Fruit fly (Drosophila melanogaster) whole organism, pupa: ENCODE measurements around the gene CG45045.
A peak's percentile ranks its signal among the peaks of the same experiment; 100 is the strongest.

Experiments used
- CG10348 ChIP-seq: fragments of 200-800 bp; sonication (Bioruptor generic); IDR thresholded peaks from 2 replicates; pipeline ENCODE4 v1.3.6; 2022; ENCODE audit warnings: missing biosample characterization, missing genetic modification characterization
- CG12605 ChIP-seq: fragments of 200-800 bp; sonication (Bioruptor generic); IDR thresholded peaks from 2 replicates; pipeline ENCODE4 v1.3.6; 2022; ENCODE audit warnings: missing biosample characterization, missing genetic modification characterization
- CG13204 ChIP-seq: fragments of 200-800 bp; sonication (Bioruptor generic); optimal IDR thresholded peaks from 2 replicates; lab custom pipeline; 2018; ENCODE audit warnings: missing biosample characterization, mild to moderate bottlenecking, missing genetic modification characterization, moderate library complexity
- CG14655 ChIP-seq: fragments of 200-800 bp; sonication (Bioruptor generic); optimal IDR thresholded peaks from 3 replicates; lab custom pipeline; 2017; ENCODE audit warnings: mild to moderate bottlenecking, missing biosample characterization, missing genetic modification reagents, missing genetic modification characterization
- CG15710 ChIP-seq: fragments of 200-800 bp; sonication (Bioruptor generic); optimal IDR thresholded peaks from 2 replicates; lab custom pipeline; 2018; ENCODE audit warnings: missing biosample characterization, mild to moderate bottlenecking, missing genetic modification characterization, moderate library complexity
- CG17806 ChIP-seq: fragments of 200-800 bp; sonication (Bioruptor generic); optimal IDR thresholded peaks from 2 replicates; lab custom pipeline; 2018; ENCODE audit warnings: missing biosample characterization, mild to moderate bottlenecking, missing genetic modification characterization, moderate library complexity
- CG32121 ChIP-seq: fragments of 200-800 bp; sonication (Bioruptor generic); IDR thresholded peaks from 2 replicates; pipeline ENCODE4 v1.3.6; 2022; ENCODE audit warnings: missing biosample characterization, missing genetic modification characterization
- CG34367 ChIP-seq: fragments of 200-800 bp; sonication (Bioruptor generic); optimal IDR thresholded peaks from 2 replicates; lab custom pipeline; 2018; ENCODE audit warnings: missing biosample characterization, mild to moderate bottlenecking, missing genetic modification characterization
- CG4496 ChIP-seq: fragments of 200-800 bp; sonication (Bioruptor generic); IDR thresholded peaks from 3 replicates; pipeline ENCODE4 v1.3.6; 2022; ENCODE audit warnings: missing biosample characterization, missing genetic modification characterization
- CG8159 ChIP-seq: fragments of 200-800 bp; sonication (Bioruptor generic); optimal IDR thresholded peaks from 3 replicates; lab custom pipeline; 2018; ENCODE audit warnings: missing biosample characterization, mild to moderate bottlenecking, missing genetic modification characterization, moderate library complexity
- CG8301 ChIP-seq: fragments of 200-800 bp; sonication (Bioruptor generic); optimal IDR thresholded peaks from 2 replicates; lab custom pipeline; 2018; ENCODE audit warnings: missing biosample characterization, mild to moderate bottlenecking, missing genetic modification characterization
- CG9948 ChIP-seq: fragments of 200-800 bp; sonication (Bioruptor generic); optimal IDR thresholded peaks from 2 replicates; lab custom pipeline; 2018; ENCODE audit warnings: missing biosample characterization, mild to moderate bottlenecking, missing genetic modification characterization, moderate library complexity
- D1 ChIP-seq: fragments of 200-800 bp; sonication (Bioruptor generic); optimal IDR thresholded peaks from 2 replicates; lab custom pipeline; 2018; ENCODE audit warnings: missing biosample characterization, mild to moderate bottlenecking, missing genetic modification characterization, moderate library complexity
- EcR ChIP-seq: fragments of 200-800 bp; sonication (Bioruptor generic); optimal IDR thresholded peaks from 3 replicates; lab custom pipeline; 2019; ENCODE audit warnings: missing biosample characterization, missing genetic modification characterization, mild to moderate bottlenecking, moderate library complexity, missing genetic modification reagents
- Ets98B ChIP-seq: fragments of 200-800 bp; sonication (Bioruptor generic); IDR thresholded peaks from 2 replicates; pipeline ENCODE4 v1.3.6; 2022; ENCODE audit warnings: missing biosample characterization, missing genetic modification characterization
- Pif1A ChIP-seq: fragments of 200-800 bp; sonication (Bioruptor generic); optimal IDR thresholded peaks from 3 replicates; lab custom pipeline; 2016; ENCODE audit warnings: missing biosample characterization, missing genetic modification characterization
- Pif1B ChIP-seq: fragments of 200-800 bp; sonication (Bioruptor generic); optimal IDR thresholded peaks from 3 replicates; lab custom pipeline; 2016; ENCODE audit warnings: missing biosample characterization, missing genetic modification characterization
- Snoo ChIP-seq: fragments of 200-800 bp; sonication (Bioruptor generic); optimal IDR thresholded peaks from 3 replicates; lab custom pipeline; 2017; ENCODE audit warnings: missing biosample characterization, mild to moderate bottlenecking, missing genetic modification characterization, inconsistent platforms
- fd96Ca ChIP-seq: fragments of 200-800 bp; sonication (Bioruptor generic); IDR thresholded peaks from 3 replicates; pipeline ENCODE4 v1.3.6; 2022; ENCODE audit warnings: missing biosample characterization, missing genetic modification characterization
- gl ChIP-seq: fragments of 200-800 bp; sonication (Bioruptor generic); optimal IDR thresholded peaks from 2 replicates; lab custom pipeline; 2018; ENCODE audit warnings: missing biosample characterization, mild to moderate bottlenecking, missing genetic modification characterization
- rn ChIP-seq: fragments of 200-800 bp; sonication (Bioruptor generic); IDR thresholded peaks from 2 replicates; pipeline ENCODE4 v1.3.6; 2022; ENCODE audit warnings: missing biosample characterization, missing genetic modification characterization

CG45045 gene

dm6 chr3R:17679368-17679997, 12.1 kb downstream of the CG45045 start:
- TF ChIP-seq Ets98B (peak; percentile 58), rn (GFP tag; lab: Robert Waterston, UW) (peak; percentile 45; the same call in 1 of the 2 replicates), CG14655 (GFP tag; lab: Kevin White, UChicago) (peak; percentile 96), CG8159 (tag; lab: Kevin White, UChicago) (peak; percentile 87), gl (tag; lab: Kevin White, UChicago) (peak; percentile 26), CG15710 (peak; percentile 87), CG34367 (tag; lab: Kevin White, UChicago) (peak; percentile 79), CG12605 (peak; percentile 52), Snoo (tag; lab: Kevin White, UChicago) (peak; percentile 89), CG13204 (GFP tag; lab: Kevin White, UChicago) (no peak), Pif1B (GFP tag; lab: Kevin White, UChicago) (peak; percentile 86), CG8301 (peak; percentile 94), CG9948 (tag; lab: Kevin White, UChicago) (peak; percentile 89), fd96Ca (no peak), CG4496 (GFP tag; lab: Robert Waterston, UW) (peak; percentile 82), Pif1A (GFP tag; lab: Kevin White, UChicago) (no peak), CG10348 (GFP tag; lab: Robert Waterston, UW) (no peak), EcR (GFP tag; lab: Kevin White, UChicago) (peak; percentile 11), CG32121 (GFP tag; lab: Robert Waterston, UW) (peak; percentile 82), D1 (tag; lab: Kevin White, UChicago) (peak; percentile 85), CG17806 (peak; percentile 84)

dm6 chr3R:17680268-17680638, 12.9 kb downstream of the CG45045 start:
- TF ChIP-seq CG10348 (GFP tag; lab: Robert Waterston, UW) = no peak
- no peak for TF ChIP-seq Ets98B
- peak; percentile 92 for TF ChIP-seq EcR (GFP tag; lab: Kevin White, UChicago)
- TF ChIP-seq CG4496 (GFP tag; lab: Robert Waterston, UW) = no peak
- no peak for TF ChIP-seq gl (tag; lab: Kevin White, UChicago)
- peak; percentile 16 for TF ChIP-seq CG13204 (GFP tag; lab: Kevin White, UChicago)
- no peak for TF ChIP-seq rn (GFP tag; lab: Robert Waterston, UW)
- no peak for TF ChIP-seq fd96Ca
- TF ChIP-seq Snoo (tag; lab: Kevin White, UChicago) = no peak
- TF ChIP-seq Pif1A (GFP tag; lab: Kevin White, UChicago) = no peak

- no peak for TF ChIP-seq D1 (tag; lab: Kevin White, UChicago)
- TF ChIP-seq CG13204 (GFP tag; lab: Kevin White, UChicago) = no peak
- peak; percentile 33 for TF ChIP-seq EcR (GFP tag; lab: Kevin White, UChicago)
- peak; percentile 0 for TF ChIP-seq CG34367 (tag; lab: Kevin White, UChicago)
- TF ChIP-seq CG8159 (tag; lab: Kevin White, UChicago) = no peak
- no peak for TF ChIP-seq rn (GFP tag; lab: Robert Waterston, UW)
- TF ChIP-seq CG10348 (GFP tag; lab: Robert Waterston, UW) = no peak
- peak; percentile 45 for TF ChIP-seq CG8301
- peak; percentile 58 for TF ChIP-seq Snoo (tag; lab: Kevin White, UChicago)
- peak; percentile 5 for TF ChIP-seq Ets98B
- no peak for TF ChIP-seq CG17806
- no peak for TF ChIP-seq CG12605
- TF ChIP-seq CG14655 (GFP tag; lab: Kevin White, UChicago) = no peak
- peak; percentile 44; the same call in 1 of the 2 replicates for TF ChIP-seq CG32121 (GFP tag; lab: Robert Waterston, UW)
- no peak for TF ChIP-seq Pif1B (GFP tag; lab: Kevin White, UChicago)
- peak; percentile 21 for TF ChIP-seq CG9948 (tag; lab: Kevin White, UChicago)
- TF ChIP-seq gl (tag; lab: Kevin White, UChicago) = no peak
- TF ChIP-seq Pif1A (GFP tag; lab: Kevin White, UChicago) = no peak
- no peak for TF ChIP-seq fd96Ca
- TF ChIP-seq CG4496 (GFP tag; lab: Robert Waterston, UW) = no peak
- TF ChIP-seq CG15710 = peak; percentile 23
These were observed 13.4 kb downstream of the CG45045 start for dm6 chr3R:17680639-17681302.

dm6 chr3R:17681611-17682243, 14.4 kb downstream of the CG45045 start:
- TF ChIP-seq CG12605 (no peak), EcR (GFP tag; lab: Kevin White, UChicago) (peak; percentile 85), CG34367 (tag; lab: Kevin White, UChicago) (no peak), CG17806 (no peak)

- TF ChIP-seq EcR (GFP tag; lab: Kevin White, UChicago) (peak; percentile 78), CG9948 (tag; lab: Kevin White, UChicago) (no peak), gl (tag; lab: Kevin White, UChicago) (peak; percentile 8)
These were observed 14.9 kb downstream of the CG45045 start, which contains the start of the genes alt and CG7655 for dm6 chr3R:17682244-17682773. Gene alt (minus strand): TSS chr3R:17682515. Gene CG7655 (plus strand): TSS chr3R:17682669.
